Fruit fly (Drosophila melanogaster) whole organism, prepupa: Measurements from ENCODE around the gene CG11555.

Experiments
- Sox14 ChIP-seq: fragments of 200-800 bp; sonication (Bioruptor generic); optimal IDR thresholded peaks from 3 replicates; lab custom pipeline; 2016; ENCODE audit warnings: missing biosample characterization, missing genetic modification characterization
- dac ChIP-seq: fragments of 200-800 bp; sonication (Bioruptor generic); optimal IDR thresholded peaks from 2 replicates; lab custom pipeline; 2017; ENCODE audit warnings: missing biosample characterization, mild to moderate bottlenecking, missing genetic modification characterization

dm6 chr2L:307129-307528 lies 33.5 kb downstream of the CG11555 start:
- TF ChIP-seq Sox14 (GFP tag; lab: Kevin White, UChicago), result no peak
- TF ChIP-seq dac (GFP tag; lab: Kevin White, UChicago), result no peak
